Worm (Caenorhabditis elegans): ENCODE results near the gene F58E6.11.

F58E6.11 gene

DNA sequence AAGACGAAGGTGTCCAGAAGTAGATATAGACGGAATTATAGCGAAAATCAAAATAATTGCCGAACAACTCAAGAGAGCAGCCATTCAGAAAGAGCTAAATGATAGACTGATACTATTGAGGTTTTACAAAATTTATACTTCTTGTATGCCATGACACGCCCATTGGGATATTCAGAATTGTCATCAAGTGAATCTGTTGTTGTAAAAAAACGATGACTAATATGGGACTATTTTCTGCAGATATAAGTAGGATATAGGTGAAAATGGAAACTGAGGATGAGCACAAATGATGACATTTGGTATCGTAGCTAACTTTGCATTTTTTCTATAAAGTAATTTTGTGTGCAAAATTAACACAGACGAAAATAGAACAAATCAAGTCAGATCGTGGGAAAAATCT, 2.1 kb downstream of the F58E6.11 start, which contains the start of gene F58E6.8:
TSS of gene F58E6.8 (minus strand) at position 101 of the 400 bp plus-strand sequence.
- no peak for TF ChIP-seq ceh-83 (GFP tag; optimal IDR thresholded peaks at IDR 0.05)
- TF ChIP-seq ceh-39 (tag; optimal IDR thresholded peaks at IDR 0.05) = no peak
- no peak for TF ChIP-seq lin-13 (tag; optimal IDR thresholded peaks at IDR 0.05)
- TF ChIP-seq elt-1 (tag; optimal IDR thresholded peaks at IDR 0.05; ENCODE audit: borderline replicate concordance, insufficient read depth) = no peak
- TF ChIP-seq sptf-1 (tag; optimal IDR thresholded peaks at IDR 0.05) = no peak
- TF ChIP-seq nhr-237 (tag; optimal IDR thresholded peaks at IDR 0.05) = no peak
- no peak for TF ChIP-seq nhr-12 (tag; optimal IDR thresholded peaks at IDR 0.05)
- TF ChIP-seq elt-3 (tag; optimal IDR thresholded peaks at IDR 0.05) = no peak
- no peak for TF ChIP-seq lsy-2 (tag; optimal IDR thresholded peaks at IDR 0.05)
- TF ChIP-seq unc-120 (tag; optimal IDR thresholded peaks at IDR 0.05; ENCODE audit: poor library complexity, severe bottlenecking) = no peak
- TF ChIP-seq zip-8 (tag; optimal IDR thresholded peaks at IDR 0.05) = no peak
- no peak for TF ChIP-seq M03D4.4 (tag; optimal IDR thresholded peaks at IDR 0.05)
- TF ChIP-seq pha-4 (tag; optimal IDR thresholded peaks at IDR 0.05) = no peak
- no peak for TF ChIP-seq snpc-4 (tag; optimal IDR thresholded peaks at IDR 0.05)
- no peak for TF ChIP-seq unc-62 (GFP tag; optimal IDR thresholded peaks at IDR 0.05)
- no peak for TF ChIP-seq unc-39 (tag; optimal IDR thresholded peaks at IDR 0.05)
- no peak for TF ChIP-seq mab-5 (tag; optimal IDR thresholded peaks at IDR 0.05)
- no peak for TF ChIP-seq nhr-76 (tag; optimal IDR thresholded peaks at IDR 0.05)
- TF ChIP-seq tbx-8 (GFP tag; optimal IDR thresholded peaks at IDR 0.05) = no peak
- no peak for TF ChIP-seq nhr-28 (tag; optimal IDR thresholded peaks at IDR 0.05)

ce11 chrV:9754459-9754858, 3.3 kb downstream of the F58E6.11 start, which contains the start of gene F58E6.5:
F58E6.5 (minus strand) TSS chrV:9754559.
- TF ChIP-seq ceh-39 (tag; optimal IDR thresholded peaks at IDR 0.05) (no peak), elt-1 (tag; optimal IDR thresholded peaks at IDR 0.05; ENCODE audit: borderline replicate concordance, insufficient read depth) (no peak), mab-5 (tag; optimal IDR thresholded peaks at IDR 0.05) (no peak), snpc-4 (tag; optimal IDR thresholded peaks at IDR 0.05) (no peak), pha-4 (tag; optimal IDR thresholded peaks at IDR 0.05) (no peak)

DNA sequence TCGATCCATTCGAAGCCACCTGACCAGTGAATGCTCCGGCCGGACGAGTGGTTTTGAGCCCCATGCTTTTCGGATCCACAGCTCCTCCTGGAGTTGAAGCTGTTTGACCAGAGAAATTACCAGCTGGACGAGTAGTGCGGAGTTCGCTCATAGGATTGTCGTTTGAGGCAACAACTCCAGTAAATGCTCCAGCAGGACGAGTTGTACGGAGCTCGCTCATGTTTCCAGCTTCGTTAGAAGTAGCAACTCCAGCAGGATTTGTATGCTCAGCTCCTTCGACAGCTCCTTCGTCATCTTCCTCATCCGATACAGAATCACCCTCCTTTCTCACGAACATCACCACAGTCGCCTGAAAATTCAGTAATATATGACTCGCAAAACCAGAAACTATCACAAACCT, 4.2 kb downstream of the F58E6.11 start:
- no peak for TF ChIP-seq sem-2 (GFP tag; optimal IDR thresholded peaks at IDR 0.05)
- TF ChIP-seq flh-1 (GFP tag; optimal IDR thresholded peaks at IDR 0.05) = no peak
- TF ChIP-seq nhr-2 (tag; optimal IDR thresholded peaks at IDR 0.05) = no peak
- TF ChIP-seq mep-1 (tag; optimal IDR thresholded peaks at IDR 0.05) = no peak
- TF ChIP-seq mab-5 (tag; optimal IDR thresholded peaks at IDR 0.05) = no peak
- TF ChIP-seq zip-8 (tag; optimal IDR thresholded peaks at IDR 0.05) = no peak
- no peak for TF ChIP-seq snpc-4 (tag; optimal IDR thresholded peaks at IDR 0.05)
- TF ChIP-seq nhr-76 (tag; optimal IDR thresholded peaks at IDR 0.05) = no peak
- no peak for TF ChIP-seq sptf-1 (tag; optimal IDR thresholded peaks at IDR 0.05)
- no peak for TF ChIP-seq tbx-8 (GFP tag; optimal IDR thresholded peaks at IDR 0.05)
- TF ChIP-seq unc-39 (tag; optimal IDR thresholded peaks at IDR 0.05) = no peak

ce11 chrV:9752918-9753317, 4.9 kb downstream of the F58E6.11 start, which contains the start of gene F58E6.6:
F58E6.6 (minus strand) TSS chrV:9753018.
- TF ChIP-seq snpc-4 (tag; optimal IDR thresholded peaks at IDR 0.05) (no peak), mab-5 (tag; optimal IDR thresholded peaks at IDR 0.05) (no peak), nhr-12 (tag; optimal IDR thresholded peaks at IDR 0.05) (no peak), lsy-2 (tag; optimal IDR thresholded peaks at IDR 0.05) (no peak), hlh-1 (tag; optimal IDR thresholded peaks at IDR 0.05) (no peak), unc-120 (tag; optimal IDR thresholded peaks at IDR 0.05; ENCODE audit: poor library complexity, severe bottlenecking) (no peak), lin-13 (tag; optimal IDR thresholded peaks at IDR 0.05) (no peak), bed-3 (GFP tag; optimal IDR thresholded peaks at IDR 0.05) (no peak), ces-1 (GFP tag; optimal IDR thresholded peaks at IDR 0.05) (no peak), ztf-11 (tag; optimal IDR thresholded peaks at IDR 0.05) (no peak), elt-1 (tag; optimal IDR thresholded peaks at IDR 0.05; ENCODE audit: borderline replicate concordance, insufficient read depth) (no peak), tbx-8 (GFP tag; optimal IDR thresholded peaks at IDR 0.05) (no peak), ceh-39 (tag; optimal IDR thresholded peaks at IDR 0.05) (no peak), unc-39 (tag; optimal IDR thresholded peaks at IDR 0.05) (no peak), nhr-28 (tag; optimal IDR thresholded peaks at IDR 0.05) (no peak)

DNA sequence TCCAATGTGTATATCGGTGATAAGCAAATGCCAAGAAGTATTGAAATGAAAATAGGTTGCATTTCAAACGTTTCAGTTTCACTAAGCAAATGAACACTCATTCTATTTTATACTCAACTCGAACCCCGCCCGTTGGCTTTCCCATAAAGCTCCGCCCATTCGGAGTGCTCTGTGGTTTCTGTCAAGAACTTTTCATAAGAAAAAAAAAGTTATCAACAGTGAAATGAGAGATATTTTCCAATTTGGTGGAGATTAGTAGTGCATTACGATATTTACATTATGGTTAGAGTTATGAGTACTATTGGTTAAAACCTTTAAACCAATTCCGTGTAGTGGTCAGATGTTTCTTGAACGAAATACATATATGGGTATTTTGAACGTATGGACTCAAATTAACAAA, 7.5 kb downstream of the F58E6.11 start, which contains the start of gene F58E6.4:
TSS of gene F58E6.4 (minus strand) at position 101 of the 400 bp plus-strand sequence.
- no peak for TF ChIP-seq sptf-1 (tag; optimal IDR thresholded peaks at IDR 0.05)
- no peak for TF ChIP-seq unc-120 (tag; optimal IDR thresholded peaks at IDR 0.05; ENCODE audit: poor library complexity, severe bottlenecking)
- no peak for TF ChIP-seq elt-3 (tag; optimal IDR thresholded peaks at IDR 0.05)
- TF ChIP-seq flh-1 (GFP tag; optimal IDR thresholded peaks at IDR 0.05) = no peak
- TF ChIP-seq drap-1 (GFP tag; optimal IDR thresholded peaks at IDR 0.05) = no peak
- no peak for TF ChIP-seq bed-3 (GFP tag; optimal IDR thresholded peaks at IDR 0.05)
- TF ChIP-seq nhr-12 (tag; optimal IDR thresholded peaks at IDR 0.05) = no peak
- no peak for TF ChIP-seq mep-1 (tag; optimal IDR thresholded peaks at IDR 0.05)
- no peak for TF ChIP-seq unc-62 (GFP tag; optimal IDR thresholded peaks at IDR 0.05)
- TF ChIP-seq hlh-1 (tag; optimal IDR thresholded peaks at IDR 0.05) = no peak
- no peak for TF ChIP-seq tbx-8 (GFP tag; optimal IDR thresholded peaks at IDR 0.05)
- TF ChIP-seq cnd-1 (tag; optimal IDR thresholded peaks at IDR 0.05) = no peak
- no peak for TF ChIP-seq ztf-11 (tag; optimal IDR thresholded peaks at IDR 0.05)
- no peak for TF ChIP-seq lsy-2 (tag; optimal IDR thresholded peaks at IDR 0.05)
- no peak for TF ChIP-seq nhr-237 (tag; optimal IDR thresholded peaks at IDR 0.05)
- no peak for TF ChIP-seq nhr-76 (tag; optimal IDR thresholded peaks at IDR 0.05)
